Worm (Caenorhabditis elegans) whole organism, L4 larva: ENCODE measurements around the gene srw-40.

Experiments
- F26F4.8 ChIP-seq: fragments of 200-800 bp; sonication (Bioruptor generic); conservative IDR thresholded peaks from 2 replicates; pipeline ENCODE4 v1.3.6; 2022; ENCODE audit warnings: missing genetic modification characterization, missing compliant biosample characterization
- F37D6.2 ChIP-seq: sonication (generic microtip); optimal IDR thresholded peaks from 2 replicates; lab custom pipeline; 2016; ENCODE audit warnings: mild to moderate bottlenecking, missing genetic modification characterization, missing compliant biosample characterization
- F49E8.2 ChIP-seq: sonication (generic microtip); optimal IDR thresholded peaks from 2 replicates; lab custom pipeline; 2016; ENCODE audit warnings: missing compliant biosample characterization, mild to moderate bottlenecking, missing genetic modification characterization, borderline replicate concordance
- Y5F2A.4 ChIP-seq: fragments of 200-800 bp; sonication (Bioruptor generic); optimal IDR thresholded peaks from 2 replicates; lab custom pipeline; 2018; ENCODE audit warnings: mild to moderate bottlenecking, missing genetic modification characterization, missing compliant biosample characterization
- aha-1 ChIP-seq: fragments of 150-350 bp; peaks from one replicate; lab custom pipeline; 2014; ENCODE audit warnings: missing biosample characterization, missing genetic modification characterization
- aly-2 ChIP-seq: sonication (generic microtip); optimal IDR thresholded peaks from 2 replicates; lab custom pipeline; 2018; ENCODE audit warnings: missing biosample characterization, missing genetic modification characterization
- ama-1 ChIP-seq: fragments of 150-350 bp; optimal IDR thresholded peaks from 2 replicates; lab custom pipeline; 2014; ENCODE audit warnings: inconsistent platforms, mixed read lengths
- ceh-28 ChIP-seq: fragments of 150-350 bp; optimal IDR thresholded peaks from 2 replicates; lab custom pipeline; 2014; ENCODE audit warnings: missing biosample characterization, missing genetic modification reagents, missing genetic modification characterization
- ceh-82 ChIP-seq: sonication (generic microtip); optimal IDR thresholded peaks from 2 replicates; lab custom pipeline; 2017; ENCODE audit warnings: missing biosample characterization, missing genetic modification characterization
- daf-8 ChIP-seq: fragments of 200-800 bp; sonication (Bioruptor generic); IDR thresholded peaks from 2 replicates; pipeline ENCODE4 v1.3.6; 2022; ENCODE audit warnings: missing genetic modification characterization, missing compliant biosample characterization
- dmd-6 ChIP-seq: fragments of 200-800 bp; sonication (Bioruptor generic); IDR thresholded peaks from 2 replicates; pipeline ENCODE4 v1.3.6; 2022; ENCODE audit warnings: missing genetic modification reagents, missing genetic modification characterization, missing compliant biosample characterization
- dmd-9 ChIP-seq: fragments of 200-800 bp; sonication (Bioruptor generic); IDR thresholded peaks from 2 replicates; pipeline ENCODE4 v1.3.6; 2022; ENCODE audit warnings: missing genetic modification reagents, missing genetic modification characterization, missing compliant biosample characterization
- dve-1 ChIP-seq: sonication (generic microtip); optimal IDR thresholded peaks from 2 replicates; lab custom pipeline; 2017; ENCODE audit warnings: antibody characterized with exemption, mild to moderate bottlenecking, missing genetic modification characterization, missing compliant biosample characterization; ENCODE audit not compliant: insufficient read depth
- egl-43 ChIP-seq: fragments of 200-800 bp; sonication (Bioruptor generic); IDR thresholded peaks from 2 replicates; pipeline ENCODE4 v1.3.6; 2022; ENCODE audit warnings: missing genetic modification reagents, missing genetic modification characterization, missing compliant biosample characterization
- hlh-30 ChIP-seq: sonication (generic microtip); optimal IDR thresholded peaks from 2 replicates; lab custom pipeline; 2017; ENCODE audit warnings: antibody characterized with exemption, mild to moderate bottlenecking, missing genetic modification characterization, missing compliant biosample characterization; ENCODE audit not compliant: insufficient read depth
- lim-7 ChIP-seq: fragments of 200-800 bp; sonication (Bioruptor generic); IDR thresholded peaks from 2 replicates; pipeline ENCODE4 v1.3.6; 2022; ENCODE audit warnings: missing genetic modification characterization, missing compliant biosample characterization
- lin-13 ChIP-seq: fragments of 150-350 bp; optimal IDR thresholded peaks from 2 replicates; lab custom pipeline; 2014; ENCODE audit warnings: missing biosample characterization, missing genetic modification reagents, missing genetic modification characterization
- lsy-2 ChIP-seq, 2 experiments: fragments of 150-350 bp in 1 of 2; sonication (generic microtip) in 1 of 2; optimal IDR thresholded peaks; 2 replicates each; lab custom pipeline; 2014 to 2017; ENCODE audit warnings: missing biosample characterization in 2 of 2, missing genetic modification characterization in 2 of 2
- mdl-1 ChIP-seq, 2 experiments: fragments of 150-350 bp in 1 of 2; sonication (generic microtip) in 1 of 2; optimal IDR thresholded peaks; 2 replicates each; lab custom pipeline; 2014 to 2017; ENCODE audit warnings: missing biosample characterization in 2 of 2, missing genetic modification characterization in 2 of 2
- mes-2 ChIP-seq: sonication (generic microtip); optimal IDR thresholded peaks from 2 replicates; lab custom pipeline; 2016; ENCODE audit warnings: missing genotype, mild to moderate bottlenecking, missing genetic modification characterization, missing compliant biosample characterization; ENCODE audit not compliant: poor library complexity, severe bottlenecking
- mxl-2 ChIP-seq: fragments of 200-800 bp; sonication (Bioruptor generic); conservative IDR thresholded peaks from 2 replicates; pipeline ENCODE4 v1.3.6; 2022; ENCODE audit warnings: missing genetic modification reagents, missing genetic modification characterization, missing compliant biosample characterization
- nhr-102 ChIP-seq: sonication (generic microtip); optimal IDR thresholded peaks from 2 replicates; lab custom pipeline; 2016; ENCODE audit warnings: mild to moderate bottlenecking, missing genetic modification characterization, moderate library complexity, missing compliant biosample characterization
- nhr-111 ChIP-seq: fragments of 200-800 bp; sonication (Bioruptor generic); optimal IDR thresholded peaks from 2 replicates; lab custom pipeline; 2018; ENCODE audit warnings: mild to moderate bottlenecking, missing genetic modification characterization, missing compliant biosample characterization
- nhr-237 ChIP-seq: sonication (generic microtip); optimal IDR thresholded peaks from 2 replicates; lab custom pipeline; 2017; ENCODE audit warnings: missing biosample characterization, missing genetic modification characterization
- nhr-28 ChIP-seq: fragments of 150-350 bp; optimal IDR thresholded peaks from 2 replicates; lab custom pipeline; 2014; ENCODE audit warnings: missing biosample characterization, missing genetic modification characterization
- nhr-42 ChIP-seq: fragments of 200-800 bp; sonication (Bioruptor generic); IDR thresholded peaks from 2 replicates; pipeline ENCODE4 v1.3.6; 2022; ENCODE audit warnings: missing genetic modification characterization, missing compliant biosample characterization
- nhr-48 ChIP-seq: sonication (generic microtip); optimal IDR thresholded peaks from 2 replicates; lab custom pipeline; 2016; ENCODE audit warnings: mild to moderate bottlenecking, missing genetic modification characterization, missing compliant biosample characterization
- nhr-6 ChIP-seq: fragments of 150-350 bp; optimal IDR thresholded peaks from 2 replicates; lab custom pipeline; 2014; ENCODE audit warnings: missing biosample characterization, missing genetic modification characterization
- nhr-77 ChIP-seq: fragments of 150-350 bp; optimal IDR thresholded peaks from 2 replicates; lab custom pipeline; 2014; ENCODE audit warnings: missing biosample characterization, missing genetic modification characterization
- snpc-1.2 ChIP-seq: fragments of 200-800 bp; sonication (Bioruptor generic); IDR thresholded peaks from 2 replicates; pipeline ENCODE4 v1.3.6; 2022; ENCODE audit warnings: missing genetic modification reagents, missing genetic modification characterization, missing compliant biosample characterization
- snpc-4 ChIP-seq: fragments of 150-350 bp; optimal IDR thresholded peaks from 2 replicates; lab custom pipeline; 2014; ENCODE audit warnings: missing biosample characterization, missing genetic modification characterization
- spr-1 ChIP-seq: sonication (generic microtip); optimal IDR thresholded peaks from 2 replicates; lab custom pipeline; 2016; ENCODE audit warnings: mild to moderate bottlenecking, missing genetic modification characterization, missing compliant biosample characterization
- unc-39 ChIP-seq: sonication (generic microtip); optimal IDR thresholded peaks from 2 replicates; lab custom pipeline; 2017; ENCODE audit warnings: missing biosample characterization, missing genetic modification characterization
- unc-62 ChIP-seq, 3 experiments: fragments of 150-350 bp in 1 of 3; sonication (generic microtip); optimal IDR thresholded peaks in 2 of 3; peaks in 1 of 3; 1 replicate in 1 of 3; 2 replicates in 2 of 3; lab custom pipeline; 2014 to 2017; ENCODE audit warnings: missing biosample characterization in 3 of 3, missing genetic modification characterization in 3 of 3, missing genetic modification reagents in 3 of 3, missing genotype in 1 of 3
- vab-7 ChIP-seq: fragments of 200-800 bp; sonication (Bioruptor generic); IDR thresholded peaks from 2 replicates; pipeline ENCODE4 v1.3.6; 2022; ENCODE audit warnings: missing genetic modification reagents, missing genetic modification characterization, missing compliant biosample characterization
- zag-1 ChIP-seq: fragments of 150-350 bp; optimal IDR thresholded peaks from 2 replicates; lab custom pipeline; 2014; ENCODE audit warnings: missing biosample characterization, missing genetic modification characterization
- ztf-11 ChIP-seq: fragments of 150-350 bp; optimal IDR thresholded peaks from 2 replicates; lab custom pipeline; 2014; ENCODE audit warnings: missing biosample characterization, missing genetic modification characterization

The srw-40 gene

ce11 chrII:4288572-4288971 lies 27.3 kb downstream of the srw-40 start (continued):
- no peak for TF ChIP-seq dmd-6 (GFP tag; lab: Robert Waterston, UW)
- no peak for TF ChIP-seq vab-7
- no peak for TF ChIP-seq hlh-30 (tag; lab: Kevin White, UChicago)
- TF ChIP-seq ceh-28 (tag; lab: Kevin White, UChicago): no peak
- TF ChIP-seq nhr-28 (tag; lab: Kevin White, UChicago): peak; percentile 4
- TF ChIP-seq unc-39 (tag; lab: Kevin White, UChicago): no peak
- no peak for TF ChIP-seq dmd-9
- no peak for TF ChIP-seq lsy-2 (tag; optimal IDR thresholded peaks at IDR 0.05; lab: Kevin White, UChicago)
- peak; percentile 32 for TF ChIP-seq nhr-6 (tag; lab: Kevin White, UChicago)
- TF ChIP-seq nhr-42 (GFP tag; lab: Robert Waterston, UW): no peak
- TF ChIP-seq aly-2 (tag; lab: Kevin White, UChicago): no peak
- TF ChIP-seq mxl-2 (GFP tag; lab: Robert Waterston, UW): no peak
- TF ChIP-seq egl-43 (GFP tag; lab: Robert Waterston, UW): no peak
- TF ChIP-seq nhr-77 (tag; lab: Kevin White, UChicago): no peak
- TF ChIP-seq dve-1 (tag; lab: Kevin White, UChicago): peak; percentile 15
- no peak for TF ChIP-seq mdl-1 (tag; optimal IDR thresholded peaks at IDR 0.05; lab: Kevin White, UChicago)
- no peak for TF ChIP-seq nhr-48 (tag; lab: Kevin White, UChicago)
- no peak for TF ChIP-seq ztf-11 (tag; lab: Kevin White, UChicago)
- TF ChIP-seq, all 104 proteins: peak for 5

- TF ChIP-seq ceh-82 (no peak), aha-1 (peak; percentile 5), unc-62 (GFP tag; optimal IDR thresholded peaks at IDR 0.05 in 1 of 2; lab: Kevin White, UChicago) (peak in 1 of 2 experiments; percentile 86), unc-62 (tag; optimal IDR thresholded peaks at IDR 0.05; lab: Kevin White, UChicago) (no peak)
Measured at ce11 chrII:4288111-4288510, 27.8 kb downstream of the srw-40 start, which contains the start of gene C01F1.6. Gene C01F1.6, minus strand, starts transcription at chrII:4288211.

- TF ChIP-seq Y5F2A.4 (GFP tag; lab: Kevin White, UChicago): no peak
- TF ChIP-seq snpc-4 (tag; lab: Kevin White, UChicago): no peak
- no peak for TF ChIP-seq ama-1 (lab: Kevin White, UChicago)
- TF ChIP-seq nhr-237 (tag; lab: Kevin White, UChicago): no peak
- TF ChIP-seq zag-1 (tag; lab: Kevin White, UChicago): no peak
- TF ChIP-seq nhr-6 (tag; lab: Kevin White, UChicago): no peak
- no peak for TF ChIP-seq ceh-82
- no peak for TF ChIP-seq F26F4.8
- no peak for TF ChIP-seq nhr-102
- no peak for TF ChIP-seq F49E8.2
- TF ChIP-seq daf-8: no peak
- TF ChIP-seq lin-13: no peak
- no peak for TF ChIP-seq nhr-48 (tag; lab: Kevin White, UChicago)
- TF ChIP-seq spr-1 (tag; lab: Kevin White, UChicago): no peak
- no peak for TF ChIP-seq ztf-11 (tag; lab: Kevin White, UChicago)
- TF ChIP-seq mes-2 (tag; lab: Kevin White, UChicago): no peak
- no peak for TF ChIP-seq lim-7 (GFP tag; lab: Robert Waterston, UW)
- no peak for TF ChIP-seq snpc-1.2 (GFP tag; lab: Robert Waterston, UW)
- TF ChIP-seq nhr-111 (GFP tag; lab: Kevin White, UChicago): no peak
- TF ChIP-seq F37D6.2: no peak
Measured at ce11 chrII:4286921-4287320, 29.0 kb downstream of the srw-40 start.
